Worm (Caenorhabditis elegans) whole organism, L4/young adult: ENCODE data around the gene F49C5.7.

Experiments
- dao-5 ChIP-seq: sonication (generic microtip); optimal IDR thresholded peaks from 2 replicates; lab custom pipeline; 2016; ENCODE audit warnings: missing genotype, missing genetic modification characterization, moderate library complexity, missing compliant biosample characterization
- him-1 ChIP-seq: sonication (generic microtip); optimal IDR thresholded peaks from 2 replicates; lab custom pipeline; 2016; ENCODE audit warnings: missing genotype, missing genetic modification reagents, missing genetic modification characterization, missing compliant biosample characterization

- TF ChIP-seq dao-5 (tag; lab: Kevin White, UChicago) (no peak), him-1 (tag; lab: Kevin White, UChicago) (no peak)
Observed at ce11 chrII:12580952-12581351, 15.0 kb downstream of the F49C5.7 start, which contains the start of gene clec-4.
